Fruit fly (Drosophila melanogaster): ENCODE measurements around the gene CG14990.

The CG14990 gene

DNA sequence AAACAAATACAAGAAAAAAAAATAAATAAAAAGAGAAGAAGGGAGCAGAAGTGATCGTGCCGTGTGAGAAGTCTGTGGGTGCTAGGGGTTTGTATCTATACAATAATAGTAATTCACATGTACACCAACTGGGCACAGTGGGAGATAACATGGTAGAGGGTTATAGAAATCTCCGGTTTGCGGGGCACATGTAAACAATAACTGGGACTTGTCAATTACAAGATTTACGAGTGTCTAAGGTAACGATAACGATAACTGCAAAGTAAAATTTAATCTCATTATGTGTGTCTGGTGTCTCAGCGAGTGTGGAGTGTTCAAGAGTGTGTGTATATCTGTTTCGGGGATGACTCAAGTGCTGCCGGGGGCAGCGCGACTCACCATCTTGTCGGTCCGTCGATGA is 37.7 kb downstream of the CG14990 start (continued):
- TF ChIP-seq NfI (GFP tag; optimal IDR thresholded peaks at IDR 0.05) (no peak), CG3838 (GFP tag; optimal IDR thresholded peaks at IDR 0.05) (no peak), Fer1 (GFP tag; optimal IDR thresholded peaks at IDR 0.05) (no peak), CG12744 (GFP tag; optimal IDR thresholded peaks at IDR 0.05) (no peak), caup (GFP tag; optimal IDR thresholded peaks at IDR 0.05; ENCODE audit: severe bottlenecking) (peak; percentile 64)

DNA sequence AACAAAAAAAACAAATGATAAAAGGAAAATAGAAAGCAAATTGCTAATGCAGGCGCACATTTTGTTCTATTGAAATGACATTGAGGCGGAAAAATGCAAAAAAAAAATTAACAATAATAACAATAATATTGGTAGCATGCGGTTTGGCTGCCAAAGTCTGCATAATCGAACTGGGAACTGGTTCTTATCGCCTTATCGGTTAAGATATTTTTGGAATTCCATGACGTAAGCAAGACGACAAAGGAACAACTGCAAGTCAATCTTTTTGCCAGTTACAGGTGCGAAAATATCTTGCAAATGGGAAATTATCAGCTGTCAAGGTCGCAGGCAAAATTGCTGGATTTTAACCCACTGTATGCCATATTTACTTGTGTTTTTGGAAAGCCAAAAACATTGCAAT is 39.6 kb downstream of the CG14990 start:
- TF ChIP-seq sr (GFP tag; IDR thresholded peaks at IDR 0.05), result no peak
- TF ChIP-seq Ptx1 (GFP tag; IDR thresholded peaks at IDR 0.05), result no peak
- no peak for TF ChIP-seq rib (GFP tag; IDR thresholded peaks at IDR 0.05)
- TF ChIP-seq nom (GFP tag; optimal IDR thresholded peaks at IDR 0.05), result no peak
- TF ChIP-seq sd (tag; optimal IDR thresholded peaks at IDR 0.05), result peak; percentile 59

DNA sequence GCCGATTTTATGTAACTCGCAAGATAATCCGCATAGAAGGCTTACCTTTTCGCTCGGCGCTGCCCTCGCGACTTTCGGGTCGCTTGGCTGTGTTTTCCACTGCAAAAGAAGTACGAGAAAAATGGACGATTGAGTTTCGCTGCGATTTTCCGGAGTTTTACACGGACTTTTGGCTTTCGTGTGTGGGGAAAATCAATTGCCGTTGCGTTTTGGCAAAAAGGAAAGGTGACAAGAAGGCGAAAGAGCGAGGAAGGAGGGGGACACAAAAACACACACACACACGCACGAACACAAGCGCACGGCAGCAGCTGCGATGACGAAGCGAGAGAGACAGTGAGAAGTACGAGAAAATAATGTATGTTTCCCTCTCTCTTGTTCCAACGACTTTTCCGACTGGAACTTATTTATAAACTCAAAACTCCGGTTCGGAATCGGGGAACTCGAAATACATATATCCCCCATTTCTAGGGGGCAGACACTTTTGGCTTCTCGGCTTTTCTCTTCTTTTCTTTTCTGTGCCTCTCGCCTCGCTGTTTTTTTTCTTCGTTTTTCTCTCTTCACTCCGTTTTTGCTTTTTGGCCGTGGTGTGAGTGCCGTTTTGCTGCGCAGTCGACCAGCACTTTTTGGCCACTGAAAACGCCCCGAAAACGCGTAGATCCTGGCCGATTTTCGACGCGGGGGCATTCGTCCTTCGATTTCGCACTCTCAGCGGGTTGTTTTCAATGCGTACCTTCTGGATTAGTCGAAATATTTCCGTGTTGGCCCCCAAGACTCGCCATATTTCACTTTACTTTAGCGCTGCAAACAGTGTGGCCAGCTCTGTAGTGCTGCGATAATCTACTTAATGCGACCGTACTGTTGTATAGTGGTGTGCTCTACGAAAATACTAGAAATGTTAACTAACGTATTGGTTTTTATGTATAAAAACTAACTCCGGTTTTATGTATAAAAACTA is 41.0 kb downstream of the CG14990 start, which contains the start of gene ens:
Gene ens (minus strand): TSS at position 827 of the 955 bp plus-strand sequence.
- TF ChIP-seq sens (GFP tag) (peak; percentile 82), CG3065 (GFP tag; optimal IDR thresholded peaks at IDR 0.05) (no peak), peb (GFP tag; IDR thresholded peaks at IDR 0.05) (no peak), Ptx1 (GFP tag; IDR thresholded peaks at IDR 0.05) (no peak), Ssrp (tag; optimal IDR thresholded peaks at IDR 0.05) (no peak), danr (GFP tag; IDR thresholded peaks at IDR 0.05) (no peak), CG3163 (GFP tag; optimal IDR thresholded peaks at IDR 0.05) (peak; percentile 46), D19B (GFP tag; optimal IDR thresholded peaks at IDR 0.05) (no peak), CG16779 (GFP tag; IDR thresholded peaks at IDR 0.05) (no peak), CG8944 (GFP tag; optimal IDR thresholded peaks at IDR 0.05) (no peak), CG12236 (GFP tag; optimal IDR thresholded peaks at IDR 0.05) (no peak), CG7839 (tag; optimal IDR thresholded peaks at IDR 0.05) (no peak), Dp (GFP tag; optimal IDR thresholded peaks at IDR 0.05) (peak; percentile 48), CG18476 (GFP tag; optimal IDR thresholded peaks at IDR 0.05) (no peak), Dll (GFP tag; IDR thresholded peaks at IDR 0.05; ENCODE audit: partially characterized antibody) (no peak), kay (GFP tag; optimal IDR thresholded peaks at IDR 0.05) (peak; percentile 37), usp (GFP tag; optimal IDR thresholded peaks at IDR 0.05) (no peak), Optix (GFP tag; IDR thresholded peaks at IDR 0.05) (no peak), yki (optimal IDR thresholded peaks at IDR 0.05) (no peak), CG1603 (tag; optimal IDR thresholded peaks at IDR 0.05) (no peak), CG15011 (GFP tag; optimal IDR thresholded peaks at IDR 0.05) (no peak), CG11456 (GFP tag; IDR thresholded peaks at IDR 0.05) (no peak), scrt (GFP tag; optimal IDR thresholded peaks at IDR 0.05) (no peak), dmrt99B (tag; optimal IDR thresholded peaks at IDR 0.05) (no peak), sima (GFP tag; optimal IDR thresholded peaks at IDR 0.05) (no peak), Chrac-16 (GFP tag; optimal IDR thresholded peaks at IDR 0.05) (no peak), Kr (GFP tag; optimal IDR thresholded peaks at IDR 0.05) (no peak), CG17385 (GFP tag; optimal IDR thresholded peaks at IDR 0.05) (peak; percentile 20), trem (tag; optimal IDR thresholded peaks at IDR 0.05) (peak; percentile 33), Adf1 (GFP tag; IDR thresholded peaks at IDR 0.05) (peak; percentile 21; the same call in 1 of the 2 replicates), Jarid2 (GFP tag; optimal IDR thresholded peaks at IDR 0.05) (no peak), dimm (GFP tag; IDR thresholded peaks at IDR 0.05) (no peak), Fer1 (GFP tag; optimal IDR thresholded peaks at IDR 0.05) (peak; percentile 27), cg (GFP tag; optimal IDR thresholded peaks at IDR 0.05) (peak; percentile 88), CG18619 (GFP tag; optimal IDR thresholded peaks at IDR 0.05) (no peak), en (GFP tag; optimal IDR thresholded peaks at IDR 0.05) (no peak), CG5180 (GFP tag; optimal IDR thresholded peaks at IDR 0.05) (no peak), CG33213 (GFP tag; optimal IDR thresholded peaks at IDR 0.05) (peak; percentile 7)

Data from whole organism, embryonic.